Worm (Caenorhabditis elegans) whole organism, L4 larva: Measurements from ENCODE around the gene C18A11.3.
A peak's percentile ranks its signal among the peaks of the same experiment; 100 is the strongest.

Experiments used
- D1046.2 ChIP-seq: fragments of 200-800 bp; sonication (Bioruptor generic); IDR thresholded peaks from 2 replicates; pipeline ENCODE4 v1.3.6; 2022; ENCODE audit warnings: missing genetic modification characterization, missing compliant biosample characterization
- F10B5.3 ChIP-seq: sonication (generic microtip); optimal IDR thresholded peaks from 2 replicates; lab custom pipeline; 2016; ENCODE audit warnings: mild to moderate bottlenecking, missing genetic modification characterization, missing compliant biosample characterization
- F44E2.7 ChIP-seq: fragments of 200-800 bp; sonication (Bioruptor generic); IDR thresholded peaks from 2 replicates; pipeline ENCODE4 v2.1.2; 2022; ENCODE audit warnings: missing genetic modification characterization, missing compliant biosample characterization
- F49E8.2 ChIP-seq: sonication (generic microtip); optimal IDR thresholded peaks from 2 replicates; lab custom pipeline; 2016; ENCODE audit warnings: missing compliant biosample characterization, mild to moderate bottlenecking, missing genetic modification characterization, borderline replicate concordance
- ZK337.2 ChIP-seq: fragments of 200-800 bp; sonication (Bioruptor generic); IDR thresholded peaks from 2 replicates; pipeline ENCODE4 v1.3.6; 2022; ENCODE audit warnings: missing genetic modification reagents, missing genetic modification characterization, missing compliant biosample characterization
- ZK546.5 ChIP-seq, 2 experiments: sonication (generic microtip); optimal IDR thresholded peaks; 2 replicates each; lab custom pipeline; 2017; ENCODE audit warnings: missing biosample characterization in 2 of 2, missing genetic modification characterization in 2 of 2
- aha-1 ChIP-seq: fragments of 150-350 bp; peaks from one replicate; lab custom pipeline; 2014; ENCODE audit warnings: missing biosample characterization, missing genetic modification characterization
- ama-1 ChIP-seq: fragments of 150-350 bp; optimal IDR thresholded peaks from 2 replicates; lab custom pipeline; 2014; ENCODE audit warnings: inconsistent platforms, mixed read lengths
- ceh-20 ChIP-seq: fragments of 200-800 bp; sonication (Bioruptor generic); IDR thresholded peaks from 2 replicates; pipeline ENCODE4 v1.3.6; 2022; ENCODE audit warnings: missing genetic modification reagents, missing genetic modification characterization, missing compliant biosample characterization
- ceh-44 ChIP-seq: fragments of 200-800 bp; sonication (Bioruptor generic); IDR thresholded peaks from 2 replicates; pipeline ENCODE4 v1.3.6; 2022; ENCODE audit warnings: missing genetic modification reagents, missing genetic modification characterization, missing compliant biosample characterization
- ceh-82 ChIP-seq: sonication (generic microtip); optimal IDR thresholded peaks from 2 replicates; lab custom pipeline; 2017; ENCODE audit warnings: missing biosample characterization, missing genetic modification characterization
- daf-16 ChIP-seq, 3 experiments: sonication (generic microtip); optimal IDR thresholded peaks; 2 replicates each; lab custom pipeline; 2016 to 2017; ENCODE audit warnings: missing genetic modification characterization in 3 of 3, missing genetic modification reagents in 3 of 3, mild to moderate bottlenecking in 2 of 3, missing compliant biosample characterization in 2 of 3, missing biosample characterization in 1 of 3, moderate library complexity in 1 of 3
- dmd-6 ChIP-seq: fragments of 200-800 bp; sonication (Bioruptor generic); IDR thresholded peaks from 2 replicates; pipeline ENCODE4 v1.3.6; 2022; ENCODE audit warnings: missing genetic modification reagents, missing genetic modification characterization, missing compliant biosample characterization
- dpl-1 ChIP-seq: fragments of 150-350 bp; optimal IDR thresholded peaks from 2 replicates; lab custom pipeline; 2014; ENCODE audit warnings: missing biosample characterization, missing genetic modification reagents, missing genetic modification characterization
- hif-1 ChIP-seq, 2 experiments: sonication (generic microtip); optimal IDR thresholded peaks; 2 replicates each; lab custom pipeline; 2016 to 2017; ENCODE audit warnings: missing compliant biosample characterization in 2 of 2, missing genetic modification characterization in 2 of 2, missing genetic modification reagents in 2 of 2, missing genotype in 2 of 2, mild to moderate bottlenecking in 1 of 2
- hlh-11 ChIP-seq: fragments of 200-800 bp; sonication (Bioruptor generic); optimal IDR thresholded peaks from 2 replicates; lab custom pipeline; 2018; ENCODE audit warnings: mild to moderate bottlenecking, missing genetic modification characterization, missing compliant biosample characterization
- lin-1 ChIP-seq: fragments of 200-800 bp; sonication (Bioruptor generic); IDR thresholded peaks from 2 replicates; pipeline ENCODE4 v1.3.6; 2022; ENCODE audit warnings: missing genetic modification reagents, missing genetic modification characterization, missing compliant biosample characterization
- lsy-2 ChIP-seq, 2 experiments: fragments of 150-350 bp in 1 of 2; sonication (generic microtip) in 1 of 2; optimal IDR thresholded peaks; 2 replicates each; lab custom pipeline; 2014 to 2017; ENCODE audit warnings: missing biosample characterization in 2 of 2, missing genetic modification characterization in 2 of 2
- mxl-2 ChIP-seq: fragments of 200-800 bp; sonication (Bioruptor generic); conservative IDR thresholded peaks from 2 replicates; pipeline ENCODE4 v1.3.6; 2022; ENCODE audit warnings: missing genetic modification reagents, missing genetic modification characterization, missing compliant biosample characterization
- nhr-11 ChIP-seq: fragments of 150-350 bp; optimal IDR thresholded peaks from 2 replicates; lab custom pipeline; 2014; ENCODE audit warnings: missing biosample characterization, missing genetic modification characterization
- sdz-12 ChIP-seq: fragments of 200-800 bp; sonication (Bioruptor generic); optimal IDR thresholded peaks from 2 replicates; lab custom pipeline; 2018; ENCODE audit warnings: mild to moderate bottlenecking, missing genetic modification characterization, missing compliant biosample characterization
- set-16 ChIP-seq: fragments of 200-800 bp; sonication (Bioruptor generic); IDR thresholded peaks from 2 replicates; pipeline ENCODE4 v1.3.6; 2022; ENCODE audit warnings: missing genetic modification reagents, missing genetic modification characterization, missing compliant biosample characterization
- snpc-1.2 ChIP-seq: fragments of 200-800 bp; sonication (Bioruptor generic); IDR thresholded peaks from 2 replicates; pipeline ENCODE4 v1.3.6; 2022; ENCODE audit warnings: missing genetic modification reagents, missing genetic modification characterization, missing compliant biosample characterization
- spr-3 ChIP-seq: fragments of 200-800 bp; sonication (Bioruptor generic); optimal IDR thresholded peaks from 2 replicates; lab custom pipeline; 2018; ENCODE audit warnings: mild to moderate bottlenecking, missing genetic modification characterization, missing compliant biosample characterization
- tag-97 ChIP-seq: fragments of 200-800 bp; sonication (Bioruptor generic); IDR thresholded peaks from 2 replicates; pipeline ENCODE4 v1.3.6; 2022; ENCODE audit warnings: missing genetic modification characterization, missing compliant biosample characterization
- tra-1 ChIP-seq: fragments of 200-800 bp; sonication (Bioruptor generic); IDR thresholded peaks from 2 replicates; pipeline ENCODE4 v1.3.6; 2022; ENCODE audit warnings: missing genetic modification reagents, missing genetic modification characterization, missing compliant biosample characterization
- unc-130 ChIP-seq: sonication (generic microtip); optimal IDR thresholded peaks from 2 replicates; lab custom pipeline; 2016; ENCODE audit warnings: missing genetic modification reagents, missing genetic modification characterization, missing compliant biosample characterization
- unc-62 ChIP-seq, 3 experiments: fragments of 150-350 bp in 1 of 3; sonication (generic microtip); optimal IDR thresholded peaks in 2 of 3; peaks in 1 of 3; 1 replicate in 1 of 3; 2 replicates in 2 of 3; lab custom pipeline; 2014 to 2017; ENCODE audit warnings: missing biosample characterization in 3 of 3, missing genetic modification characterization in 3 of 3, missing genetic modification reagents in 3 of 3, missing genotype in 1 of 3
- zfp-3 ChIP-seq: fragments of 200-800 bp; sonication (Bioruptor generic); conservative IDR thresholded peaks from 2 replicates; pipeline ENCODE4 v1.3.6; 2022; ENCODE audit warnings: missing genetic modification reagents, missing genetic modification characterization, missing compliant biosample characterization

C18A11.3 gene

ce11 chrX:8048637-8049036 lies 12.3 kb upstream of the C18A11.3 start:
- no peak for TF ChIP-seq hif-1 (tag; optimal IDR thresholded peaks at IDR 0.05; lab: Kevin White, UChicago)
- TF ChIP-seq F10B5.3 (tag; lab: Kevin White, UChicago), result peak; percentile 9
- peak in 1 of 2 experiments; percentile 15 for TF ChIP-seq daf-16 (GFP tag; optimal IDR thresholded peaks at IDR 0.05; lab: Kevin White, UChicago)
- no peak for TF ChIP-seq daf-16 (tag; optimal IDR thresholded peaks at IDR 0.05; lab: Kevin White, UChicago)
- peak; percentile 43 for TF ChIP-seq aha-1 (tag; lab: Kevin White, UChicago)

ce11 chrX:8052055-8052454 lies 8.9 kb upstream of the C18A11.3 start:
- no peak for TF ChIP-seq ama-1 (lab: Kevin White, UChicago)
- peak; percentile 44 for TF ChIP-seq aha-1 (tag; lab: Kevin White, UChicago)

ce11 chrX:8053008-8053441 lies 7.9 kb upstream of the C18A11.3 start:
- TF ChIP-seq unc-62 (GFP tag; optimal IDR thresholded peaks at IDR 0.05 in 1 of 2; lab: Kevin White, UChicago) (peak in 1 of 2 experiments; percentile 73), unc-62 (tag; optimal IDR thresholded peaks at IDR 0.05; lab: Kevin White, UChicago) (no peak), nhr-11 (peak; percentile 54), aha-1 (tag; lab: Kevin White, UChicago) (peak; percentile 61), set-16 (GFP tag; lab: Robert Waterston, UW) (peak; percentile 83), hlh-11 (peak; percentile 34), ZK337.2 (no peak), daf-16 (GFP tag; optimal IDR thresholded peaks at IDR 0.05; lab: Kevin White, UChicago) (peak in 1 of 2 experiments; percentile 69), daf-16 (tag; optimal IDR thresholded peaks at IDR 0.05; lab: Kevin White, UChicago) (no peak), dmd-6 (GFP tag; lab: Robert Waterston, UW) (no peak), ceh-20 (GFP tag; lab: Robert Waterston, UW) (peak; percentile 62; the same call in 1 of the 2 replicates)

- TF ChIP-seq tra-1 (GFP tag; lab: Robert Waterston, UW) (no peak), ZK546.5 (tag; optimal IDR thresholded peaks at IDR 0.05; lab: Kevin White, UChicago) (no peak), ceh-82 (tag; lab: Kevin White, UChicago) (no peak), D1046.2 (GFP tag; lab: Robert Waterston, UW) (no peak), sdz-12 (no peak), zfp-3 (GFP tag; lab: Robert Waterston, UW) (no peak), lsy-2 (tag; optimal IDR thresholded peaks at IDR 0.05; lab: Kevin White, UChicago) (no peak), unc-130 (no peak), lin-1 (GFP tag; lab: Robert Waterston, UW) (no peak), spr-3 (GFP tag; lab: Kevin White, UChicago) (no peak), snpc-1.2 (GFP tag; lab: Robert Waterston, UW) (no peak), ZK337.2 (no peak), tag-97 (GFP tag; lab: Robert Waterston, UW) (no peak), F44E2.7 (GFP tag; lab: Robert Waterston, UW) (no peak), ceh-44 (GFP tag; lab: Robert Waterston, UW) (no peak), F49E8.2 (tag; lab: Kevin White, UChicago) (no peak), dpl-1 (GFP tag; lab: Kevin White, UChicago) (no peak), mxl-2 (GFP tag; lab: Robert Waterston, UW) (no peak)
Measured at ce11 chrX:8054478-8054877, 6.4 kb upstream of the C18A11.3 start.

ce11 chrX:8057791-8058270 lies 3.1 kb upstream of the C18A11.3 start, which contains the start of gene dim-1:
Gene dim-1, minus strand, starts transcription at chrX:8058220.
- TF ChIP-seq aha-1 (tag; lab: Kevin White, UChicago) (peak; percentile 89), F10B5.3 (tag; lab: Kevin White, UChicago) (no peak)

ce11 chrX:8059999-8060398 lies 924 bp upstream of the C18A11.3 start:
- TF ChIP-seq unc-62 (GFP tag; optimal IDR thresholded peaks at IDR 0.05 in 1 of 2; lab: Kevin White, UChicago) (peak in 1 of 2 experiments; percentile 69), unc-62 (tag; optimal IDR thresholded peaks at IDR 0.05; lab: Kevin White, UChicago) (no peak), ceh-44 (GFP tag; lab: Robert Waterston, UW) (no peak)
